Worm (Caenorhabditis elegans) whole organism, L1 larva: ENCODE measurements around the gene K12B6.11.

Experiments used
- fkh-10 ChIP-seq: sonication (generic microtip); optimal IDR thresholded peaks from 2 replicates; lab custom pipeline; 2017; ENCODE audit warnings: missing biosample characterization, missing genetic modification reagents, missing genetic modification characterization
- irx-1 ChIP-seq: sonication (generic microtip); optimal IDR thresholded peaks from 2 replicates; lab custom pipeline; 2016; ENCODE audit warnings: missing genetic modification characterization, missing compliant biosample characterization
- lsy-2 ChIP-seq, 2 experiments: fragments of 150-350 bp; optimal IDR thresholded peaks; 2 replicates each; lab custom pipeline; 2014; ENCODE audit warnings: missing biosample characterization in 2 of 2, missing genetic modification characterization in 2 of 2
- nhr-12 ChIP-seq: sonication (generic microtip); optimal IDR thresholded peaks from 2 replicates; lab custom pipeline; 2017; ENCODE audit warnings: missing biosample characterization, missing genetic modification characterization
- unc-62 ChIP-seq: fragments of 150-350 bp; optimal IDR thresholded peaks from 2 replicates; lab custom pipeline; 2014; ENCODE audit warnings: missing biosample characterization, missing genetic modification reagents, missing genetic modification characterization
- unc-86 ChIP-seq: sonication (generic microtip); optimal IDR thresholded peaks from 2 replicates; lab custom pipeline; 2016; ENCODE audit warnings: missing genetic modification characterization, missing compliant biosample characterization

DNA sequence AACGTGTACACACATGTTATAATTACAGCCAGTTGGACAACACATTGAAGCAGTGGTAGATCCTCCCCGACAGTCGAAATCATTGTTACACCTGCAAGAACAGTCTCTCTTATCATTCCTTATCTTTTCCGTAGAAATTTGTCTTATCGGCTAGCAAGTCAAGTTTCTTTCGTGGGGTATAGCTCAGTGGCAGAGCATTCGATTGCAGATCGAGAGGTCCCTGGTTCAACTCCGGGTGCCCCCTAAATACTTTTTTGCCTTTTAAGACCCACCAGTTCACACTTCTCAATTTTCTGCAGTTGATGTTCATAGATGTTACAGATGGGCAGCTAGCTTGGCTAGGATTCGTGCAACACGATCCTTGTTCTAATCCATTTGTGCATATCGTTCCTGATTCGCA, 46.5 kb downstream of the K12B6.11 start:
- TF ChIP-seq fkh-10 (no peak), lsy-2 (tag; optimal IDR thresholded peaks at IDR 0.05; lab: Kevin White, UChicago) (no peak), irx-1 (tag; lab: Kevin White, UChicago) (no peak), unc-86 (no peak), unc-62 (GFP tag; lab: Kevin White, UChicago) (no peak), nhr-12 (tag; lab: Kevin White, UChicago) (no peak)
